Fruit fly (Drosophila melanogaster): ENCODE data around the gene sty.
A peak's percentile ranks its signal among the peaks of the same experiment; 100 is the strongest.

The sty gene

DNA sequence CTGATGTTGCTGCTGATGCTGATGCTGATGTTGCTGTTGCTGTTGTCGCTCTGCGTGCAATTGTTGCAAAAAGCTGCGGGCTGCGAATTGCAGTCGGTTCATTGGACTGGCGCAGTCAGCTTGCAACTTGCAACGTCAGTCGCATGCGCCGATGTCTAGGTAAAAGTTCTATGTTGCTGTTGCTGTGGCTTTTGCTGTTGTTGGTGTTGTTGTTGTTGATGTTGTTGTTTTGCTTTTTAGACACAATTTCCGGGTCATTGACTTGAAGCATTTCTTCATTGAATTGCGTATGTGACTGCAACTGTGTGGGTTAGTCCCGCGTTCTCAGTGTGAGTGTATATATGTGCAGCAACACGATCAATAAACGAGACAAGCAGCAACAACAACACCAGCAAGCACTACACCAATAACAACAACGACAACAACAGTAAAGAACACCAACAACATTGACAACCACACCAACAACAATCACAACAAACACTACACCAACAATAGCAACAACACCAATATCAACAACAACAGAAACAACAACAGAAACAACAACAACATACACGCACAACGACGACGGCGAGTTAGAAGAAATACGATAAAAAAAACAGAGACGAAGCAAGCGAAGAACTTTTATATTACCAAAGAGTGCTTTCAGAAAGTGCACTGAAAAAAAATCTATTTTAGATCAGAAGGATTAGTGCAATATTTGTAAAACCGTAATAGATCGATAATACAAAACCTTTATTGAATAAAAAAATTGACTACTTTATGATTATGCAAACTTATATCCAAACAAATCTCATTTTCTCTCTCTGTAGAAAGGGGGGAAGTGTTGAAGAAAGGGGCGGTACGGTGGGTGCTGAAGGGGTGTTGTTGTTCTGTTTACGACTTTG lies 30.5 kb downstream of the sty start:
- TF ChIP-seq lmd (GFP tag; IDR thresholded peaks at IDR 0.05) (peak; percentile 3; the same call in 1 of the 2 replicates), gfzf (GFP tag; optimal IDR thresholded peaks at IDR 0.05) (peak; percentile 13), Asciz (GFP tag; optimal IDR thresholded peaks at IDR 0.05) (peak; percentile 79), tna (GFP tag; IDR thresholded peaks at IDR 0.05; ENCODE audit: partially characterized antibody) (no peak), nau (GFP tag; optimal IDR thresholded peaks at IDR 0.05) (peak; percentile 34), repo (GFP tag; optimal IDR thresholded peaks at IDR 0.05) (no peak), CG13424 (tag; optimal IDR thresholded peaks at IDR 0.05) (peak; percentile 89), CG1233 (GFP tag; optimal IDR thresholded peaks at IDR 0.05) (peak; percentile 57), CG10366 (GFP tag; IDR thresholded peaks at IDR 0.05) (peak; percentile 84), gcm2 (GFP tag; optimal IDR thresholded peaks at IDR 0.05) (no peak), Max (GFP tag; optimal IDR thresholded peaks at IDR 0.05) (no peak), CG16815 (GFP tag; optimal IDR thresholded peaks at IDR 0.05) (no peak), CG15269 (tag; optimal IDR thresholded peaks at IDR 0.05) (no peak), bcd (GFP tag; optimal IDR thresholded peaks at IDR 0.05) (peak; percentile 66), NK7.1 (GFP tag; optimal IDR thresholded peaks at IDR 0.05) (peak; percentile 81), Atf3 (GFP tag; optimal IDR thresholded peaks at IDR 0.05) (no peak), crp (GFP tag; optimal IDR thresholded peaks at IDR 0.05) (peak in 1 of 2 experiments; percentile 52), luna (GFP tag; optimal IDR thresholded peaks at IDR 0.05) (no peak), CG11723 (GFP tag; optimal IDR thresholded peaks at IDR 0.05) (peak; percentile 64), Dip2 (GFP tag; IDR thresholded peaks at IDR 0.05) (no peak), CG34224 (GFP tag; IDR thresholded peaks at IDR 0.05; ENCODE audit: partially characterized antibody) (no peak), Elba2 (GFP tag; optimal IDR thresholded peaks at IDR 0.05) (no peak), zen (tag; optimal IDR thresholded peaks at IDR 0.05) (no peak), BEAF-32 (GFP tag; optimal IDR thresholded peaks at IDR 0.05) (no peak), salm (tag; optimal IDR thresholded peaks at IDR 0.05) (peak; percentile 26), nom (GFP tag; optimal IDR thresholded peaks at IDR 0.05) (peak; percentile 89), CG12071 (GFP tag; optimal IDR thresholded peaks at IDR 0.05) (peak; percentile 19), CG6765 (GFP tag; optimal IDR thresholded peaks at IDR 0.05) (no peak), MBD-R2 (GFP tag; IDR thresholded peaks at IDR 0.05) (no peak; the same call in 1 of the 2 replicates), otp (GFP tag; IDR thresholded peaks at IDR 0.05) (peak; percentile 87), CG9609 (GFP tag; optimal IDR thresholded peaks at IDR 0.05) (no peak), ci (GFP tag; IDR thresholded peaks at IDR 0.05) (peak; percentile 82), CG17361 (GFP tag; IDR thresholded peaks at IDR 0.05) (peak; percentile 91; the same call in 2 of the 3 replicates), CG7786 (GFP tag; optimal IDR thresholded peaks at IDR 0.05) (no peak), CG12942 (GFP tag; optimal IDR thresholded peaks at IDR 0.05) (peak; percentile 75), CG8089 (GFP tag; optimal IDR thresholded peaks at IDR 0.05) (no peak), crol (GFP tag; IDR thresholded peaks at IDR 0.05) (peak; percentile 97), Blimp-1 (GFP tag; optimal IDR thresholded peaks at IDR 0.05) (peak; percentile 95), Ravus (GFP tag; IDR thresholded peaks at IDR 0.05) (no peak; the same call in 1 of the 2 replicates), CG2202 (tag; optimal IDR thresholded peaks at IDR 0.05) (no peak), PHDP (tag; optimal IDR thresholded peaks at IDR 0.05) (peak; percentile 64), ttk (GFP tag; IDR thresholded peaks at IDR 0.05) (peak; percentile 82), ind (GFP tag; optimal IDR thresholded peaks at IDR 0.05) (peak; percentile 68), CG2120 (GFP tag; optimal IDR thresholded peaks at IDR 0.05) (no peak), CG1603 (tag; optimal IDR thresholded peaks at IDR 0.05) (peak; percentile 8), CG4360 (GFP tag; IDR thresholded peaks at IDR 0.05) (peak; percentile 100), dan (GFP tag; IDR thresholded peaks at IDR 0.05) (no peak), CG9727 (GFP tag; optimal IDR thresholded peaks at IDR 0.05) (no peak)
